Fruit fly (Drosophila melanogaster): Measurements from ENCODE around the gene CG42394.
A peak's percentile ranks its signal among the peaks of the same experiment; 100 is the strongest.

Gene CG42394

dm6 chr3R:10826796-10827524, 22.7 kb upstream of the CG42394 start, which contains the start of gene Cad86C (continued):
- TF ChIP-seq CG42726 (GFP tag; IDR thresholded peaks at IDR 0.05; ENCODE audit: partially characterized antibody) (no peak), Fer1 (GFP tag; optimal IDR thresholded peaks at IDR 0.05) (no peak), Nf-YB (GFP tag; optimal IDR thresholded peaks at IDR 0.05) (no peak), CG12071 (GFP tag; optimal IDR thresholded peaks at IDR 0.05) (peak; percentile 30), CG15514 (GFP tag; optimal IDR thresholded peaks at IDR 0.05) (no peak), chif (GFP tag; optimal IDR thresholded peaks at IDR 0.05) (no peak), Atf-2 (GFP tag; optimal IDR thresholded peaks at IDR 0.05) (no peak), Hr39 (optimal IDR thresholded peaks at IDR 0.05) (no peak), CG7839 (tag; optimal IDR thresholded peaks at IDR 0.05) (no peak), CG17328 (GFP tag; IDR thresholded peaks at IDR 0.05) (no peak), tup (GFP tag; optimal IDR thresholded peaks at IDR 0.05) (no peak), CG4854 (GFP tag; optimal IDR thresholded peaks at IDR 0.05) (no peak), hb (GFP tag; IDR thresholded peaks at IDR 0.05; ENCODE audit: partially characterized antibody) (no peak), amos (GFP tag; IDR thresholded peaks at IDR 0.05; ENCODE audit: partially characterized antibody) (peak; percentile 37; the same call in 1 of the 2 replicates), H15 (GFP tag; IDR thresholded peaks at IDR 0.05) (no peak), H2.0 (GFP tag; IDR thresholded peaks at IDR 0.05) (no peak), Abd-B (GFP tag; optimal IDR thresholded peaks at IDR 0.05) (no peak), cas (GFP tag; IDR thresholded peaks at IDR 0.05) (no peak), pan (optimal IDR thresholded peaks at IDR 0.05) (no peak), pan (GFP tag; optimal IDR thresholded peaks at IDR 0.05 in 1 of 2, IDR thresholded peaks at IDR 0.05 in 1 of 2) (peak in 1 of 2 experiments; percentile 19), Meics (GFP tag; optimal IDR thresholded peaks at IDR 0.05) (no peak), CG3726 (GFP tag; IDR thresholded peaks at IDR 0.05) (no peak), CG33557 (GFP tag; optimal IDR thresholded peaks at IDR 0.05) (no peak), stc (GFP tag; IDR thresholded peaks at IDR 0.05) (peak; percentile 20; the same call in 1 of the 2 replicates), CG8478 (optimal IDR thresholded peaks at IDR 0.05) (no peak), CG34422 (GFP tag; IDR thresholded peaks at IDR 0.05) (no peak), gt (GFP tag; IDR thresholded peaks at IDR 0.05) (no peak), lbe (GFP tag; optimal IDR thresholded peaks at IDR 0.05) (peak; percentile 72), Ada2b (GFP tag; IDR thresholded peaks at IDR 0.05) (no peak), tna (GFP tag; IDR thresholded peaks at IDR 0.05; ENCODE audit: partially characterized antibody) (peak; percentile 72), CG33213 (GFP tag; optimal IDR thresholded peaks at IDR 0.05) (no peak), CG18599 (GFP tag; optimal IDR thresholded peaks at IDR 0.05) (no peak), Dip3 (GFP tag; optimal IDR thresholded peaks at IDR 0.05) (no peak), CoRest (tag; optimal IDR thresholded peaks at IDR 0.05) (no peak), klu (GFP tag; IDR thresholded peaks at IDR 0.05) (no peak), CG43689 (GFP tag; IDR thresholded peaks at IDR 0.05) (no peak), vnd (GFP tag; IDR thresholded peaks at IDR 0.05; ENCODE audit: partially characterized antibody) (no peak), GATAe (GFP tag; conservative IDR thresholded peaks at IDR 0.05) (no peak), CG6683 (GFP tag; optimal IDR thresholded peaks at IDR 0.05) (no peak), dimm (GFP tag; IDR thresholded peaks at IDR 0.05) (no peak), cato (GFP tag; optimal IDR thresholded peaks at IDR 0.05; ENCODE audit: borderline replicate concordance) (no peak), CG10366 (GFP tag; IDR thresholded peaks at IDR 0.05) (no peak), psq (GFP tag; optimal IDR thresholded peaks at IDR 0.05) (no peak), ap (GFP tag; IDR thresholded peaks at IDR 0.05) (no peak), CG3847 (GFP tag; IDR thresholded peaks at IDR 0.05) (no peak), toy (GFP tag; IDR thresholded peaks at IDR 0.05) (no peak), ash1 (GFP tag; optimal IDR thresholded peaks at IDR 0.05) (no peak), CG6175 (GFP tag; IDR thresholded peaks at IDR 0.05) (no peak), CG17612 (GFP tag; IDR thresholded peaks at IDR 0.05) (no peak), Med (GFP tag) (peak; percentile 43), Vsx1 (GFP tag; optimal IDR thresholded peaks at IDR 0.05) (no peak)

All from whole organism, embryonic.